Fruit fly (Drosophila melanogaster): ENCODE data around the gene rho.

- TF ChIP-seq Sin3A (optimal IDR thresholded peaks at IDR 0.05) (no peak), h (optimal IDR thresholded peaks at IDR 0.05) (no peak), ttk (optimal IDR thresholded peaks at IDR 0.05) (no peak), insv (optimal IDR thresholded peaks at IDR 0.05) (no peak), psq (optimal IDR thresholded peaks at IDR 0.05) (no peak)
Observed at dm6 chr3L:1515820-1516540, 52.4 kb downstream of the rho start.

Data from Kc167 (cell line).